Worm (Caenorhabditis elegans) whole organism, mixed stage, embryonic: ENCODE measurements around the gene str-253.

Experiments used
- bed-3 ChIP-seq: fragments of 200-800 bp; sonication (Bioruptor generic); optimal IDR thresholded peaks from 3 replicates; lab custom pipeline; 2018; ENCODE audit warnings: mild to moderate bottlenecking, missing genetic modification characterization, moderate library complexity, missing compliant biosample characterization
- elt-3 ChIP-seq: fragments of 150-350 bp; optimal IDR thresholded peaks from 2 replicates; lab custom pipeline; 2014; ENCODE audit warnings: missing biosample characterization, missing genetic modification characterization
- lin-13 ChIP-seq: fragments of 150-350 bp; optimal IDR thresholded peaks from 2 replicates; lab custom pipeline; 2014; ENCODE audit warnings: missing biosample characterization, missing genetic modification characterization
- lsy-2 ChIP-seq: fragments of 150-350 bp; optimal IDR thresholded peaks from 2 replicates; lab custom pipeline; 2014; ENCODE audit warnings: missing biosample characterization, missing genetic modification characterization
- mab-5 ChIP-seq: fragments of 150-350 bp; optimal IDR thresholded peaks from 2 replicates; lab custom pipeline; 2014; ENCODE audit warnings: missing biosample characterization, missing genetic modification characterization
- nhr-2 ChIP-seq: fragments of 150-350 bp; optimal IDR thresholded peaks from 2 replicates; lab custom pipeline; 2014; ENCODE audit warnings: missing biosample characterization, missing genetic modification characterization
- nhr-237 ChIP-seq: fragments of 150-350 bp; optimal IDR thresholded peaks from 2 replicates; lab custom pipeline; 2014; ENCODE audit warnings: missing biosample characterization, missing genetic modification characterization
- nhr-28 ChIP-seq: fragments of 150-350 bp; optimal IDR thresholded peaks from 2 replicates; lab custom pipeline; 2014; ENCODE audit warnings: missing biosample characterization, missing genetic modification characterization
- pha-4 ChIP-seq: fragments of 150-350 bp; optimal IDR thresholded peaks from 2 replicates; lab custom pipeline; 2018; ENCODE audit warnings: missing biosample characterization, missing genetic modification reagents, missing genetic modification characterization
- unc-62 ChIP-seq: fragments of 150-350 bp; optimal IDR thresholded peaks from 2 replicates; lab custom pipeline; 2014; ENCODE audit warnings: missing biosample characterization, missing genetic modification reagents, missing genetic modification characterization
- ztf-11 ChIP-seq: fragments of 150-350 bp; optimal IDR thresholded peaks from 2 replicates; lab custom pipeline; 2014; ENCODE audit warnings: missing biosample characterization, missing genetic modification characterization

DNA sequence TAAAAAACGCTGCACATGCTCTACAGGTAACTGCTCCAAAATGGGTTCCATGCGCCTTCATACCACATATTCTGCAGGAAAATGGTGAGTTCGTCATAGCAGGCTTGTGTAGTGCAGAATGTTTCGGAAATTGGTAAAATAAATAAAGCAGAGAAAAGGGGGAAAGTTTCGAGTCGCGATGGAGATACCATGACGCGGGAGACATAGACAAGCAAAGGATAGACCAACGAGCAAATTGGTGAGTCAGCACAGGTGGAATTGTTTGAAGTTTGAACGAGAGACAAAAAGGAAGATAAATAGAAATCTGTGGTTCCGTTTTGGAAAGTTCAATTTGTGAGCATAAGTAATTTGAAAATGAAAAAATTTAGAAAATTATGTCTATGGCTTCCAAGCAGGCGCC lies 35.9 kb upstream of the str-253 start, which contains the start of gene nhr-225:
- no peak for TF ChIP-seq lsy-2 (tag; lab: Kevin White, UChicago)
- TF ChIP-seq lin-13 (tag; lab: Kevin White, UChicago): no peak
- TF ChIP-seq pha-4: no peak
- no peak for TF ChIP-seq ztf-11 (tag; lab: Kevin White, UChicago)
- no peak for TF ChIP-seq bed-3
- TF ChIP-seq nhr-28 (tag; lab: Kevin White, UChicago): no peak
- TF ChIP-seq unc-62 (GFP tag; lab: Kevin White, UChicago): no peak
- no peak for TF ChIP-seq nhr-2
- no peak for TF ChIP-seq mab-5 (tag; lab: Kevin White, UChicago)
- no peak for TF ChIP-seq elt-3 (tag; lab: Kevin White, UChicago)
- no peak for TF ChIP-seq nhr-237 (tag; lab: Kevin White, UChicago)
